Fruit fly (Drosophila melanogaster): ENCODE results near the gene Rpp14b.
A peak's percentile ranks its signal among the peaks of the same experiment; 100 is the strongest.

Rpp14b gene

dm6 chr3R:30100976-30101332 is 45.2 kb downstream of the Rpp14b start (continued):
- TF ChIP-seq CG32006 (GFP tag; optimal IDR thresholded peaks at IDR 0.05) (peak; percentile 13), CG8319 (GFP tag; optimal IDR thresholded peaks at IDR 0.05) (no peak), CG11902 (GFP tag; optimal IDR thresholded peaks at IDR 0.05) (peak; percentile 1), Eip78C (GFP tag) (peak; percentile 76), Sox15 (GFP tag; optimal IDR thresholded peaks at IDR 0.05) (peak; percentile 11), esn (GFP tag; optimal IDR thresholded peaks at IDR 0.05) (peak; percentile 49), Smox (GFP tag; optimal IDR thresholded peaks at IDR 0.05) (peak; percentile 44), dsx (GFP tag; optimal IDR thresholded peaks at IDR 0.05; ENCODE audit: poor library complexity, severe bottlenecking) (peak; percentile 32), CG11762 (GFP tag; optimal IDR thresholded peaks at IDR 0.05; ENCODE audit: insufficient read depth) (no peak), fd85E (GFP tag; optimal IDR thresholded peaks at IDR 0.05) (no peak), lz (GFP tag; optimal IDR thresholded peaks at IDR 0.05) (peak; percentile 40), CG15336 (GFP tag; IDR thresholded peaks at IDR 0.05) (no peak), svp (GFP tag) (no peak), dac (GFP tag; optimal IDR thresholded peaks at IDR 0.05) (no peak), Hr4 (GFP tag; optimal IDR thresholded peaks at IDR 0.05) (no peak), OdsH (GFP tag; optimal IDR thresholded peaks at IDR 0.05) (peak; percentile 32), Sox102F (GFP tag; optimal IDR thresholded peaks at IDR 0.05) (peak; percentile 44), Hr39 (GFP tag; optimal IDR thresholded peaks at IDR 0.05) (peak; percentile 44), cyc (GFP tag; optimal IDR thresholded peaks at IDR 0.05) (no peak), salr (GFP tag; optimal IDR thresholded peaks at IDR 0.05) (peak; percentile 1 to 18), ss (GFP tag; optimal IDR thresholded peaks at IDR 0.05) (peak in 1 of 2 experiments; percentile 19), CG3032 (tag; optimal IDR thresholded peaks at IDR 0.05) (peak; percentile 54), CG10631 (GFP tag; optimal IDR thresholded peaks at IDR 0.05) (peak; percentile 50), CG8119 (GFP tag; IDR thresholded peaks at IDR 0.05) (no peak), CG10669 (GFP tag; optimal IDR thresholded peaks at IDR 0.05) (peak; percentile 50), Blimp-1 (GFP tag; optimal IDR thresholded peaks at IDR 0.05) (no peak), CG16779 (tag; optimal IDR thresholded peaks at IDR 0.05) (no peak), fkh (GFP tag; optimal IDR thresholded peaks at IDR 0.05) (no peak), CG11294 (GFP tag; IDR thresholded peaks at IDR 0.05) (0 out of 2 replicates have a peak, but pooled peaks have one; percentile 6), net (GFP tag; optimal IDR thresholded peaks at IDR 0.05) (peak; percentile 9), Met (GFP tag; optimal IDR thresholded peaks at IDR 0.05) (peak; percentile 52)

DNA sequence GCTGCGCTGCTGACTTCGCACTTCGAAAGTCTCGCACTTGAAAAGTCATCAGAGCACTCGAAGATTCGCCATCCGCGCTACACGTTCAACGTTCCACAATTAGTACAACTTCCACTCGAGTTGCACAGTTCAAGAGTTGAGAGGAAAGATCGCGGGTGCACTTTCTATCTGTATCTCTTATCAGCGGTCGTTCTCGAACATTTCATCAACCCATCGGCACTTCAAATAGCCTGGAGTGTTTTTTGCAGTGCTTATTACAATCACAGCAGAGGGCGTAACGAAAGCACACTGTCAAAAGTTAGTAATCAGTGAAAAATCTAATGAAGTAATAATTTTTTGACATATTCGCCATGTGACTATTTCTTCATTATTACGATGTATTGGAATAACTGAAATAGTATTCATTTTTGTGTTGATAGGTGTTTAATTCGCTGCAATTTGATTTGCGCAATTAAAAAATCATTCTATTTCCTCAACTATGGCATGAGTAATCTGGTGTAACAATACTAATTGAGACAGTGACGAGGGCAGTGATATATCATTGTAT is 45.7 kb downstream of the Rpp14b start:
- TF ChIP-seq dac (GFP tag; optimal IDR thresholded peaks at IDR 0.05) (no peak), CG10631 (GFP tag; optimal IDR thresholded peaks at IDR 0.05) (no peak), vri (GFP tag; optimal IDR thresholded peaks at IDR 0.05) (no peak), topi (GFP tag; optimal IDR thresholded peaks at IDR 0.05) (no peak), Blimp-1 (GFP tag; optimal IDR thresholded peaks at IDR 0.05) (no peak), Eip93F (GFP tag; optimal IDR thresholded peaks at IDR 0.05) (no peak), CG6163 (GFP tag; IDR thresholded peaks at IDR 0.05) (peak; percentile 71), ss (GFP tag; optimal IDR thresholded peaks at IDR 0.05) (no peak), CG15336 (GFP tag; IDR thresholded peaks at IDR 0.05) (peak; percentile 62; the same call in 1 of the 2 replicates), Sox14 (GFP tag; optimal IDR thresholded peaks at IDR 0.05) (peak; percentile 4), dsx (GFP tag; optimal IDR thresholded peaks at IDR 0.05; ENCODE audit: poor library complexity, severe bottlenecking) (no peak), CG4318 (GFP tag; optimal IDR thresholded peaks at IDR 0.05) (peak; percentile 7), spab (GFP tag; optimal IDR thresholded peaks at IDR 0.05) (no peak), CG16779 (tag; optimal IDR thresholded peaks at IDR 0.05) (no peak), eg (GFP tag; IDR thresholded peaks at IDR 0.05) (peak; percentile 65; the same call in 2 of the 3 replicates), CG3919 (GFP tag; optimal IDR thresholded peaks at IDR 0.05) (no peak), esn (GFP tag; optimal IDR thresholded peaks at IDR 0.05) (no peak), fkh (GFP tag; optimal IDR thresholded peaks at IDR 0.05) (no peak), CG10669 (GFP tag; optimal IDR thresholded peaks at IDR 0.05) (peak; percentile 13), achi (GFP tag; optimal IDR thresholded peaks at IDR 0.05) (no peak), pdm3 (GFP tag; optimal IDR thresholded peaks at IDR 0.05) (peak; percentile 46), Hr39 (GFP tag; optimal IDR thresholded peaks at IDR 0.05) (peak; percentile 47), CG8119 (GFP tag; IDR thresholded peaks at IDR 0.05) (peak; percentile 49; the same call in 1 of the 3 replicates), Ets21C (GFP tag; optimal IDR thresholded peaks at IDR 0.05) (no peak), lz (GFP tag; optimal IDR thresholded peaks at IDR 0.05) (no peak), Eip78C (GFP tag) (no peak), CG34406 (GFP tag; optimal IDR thresholded peaks at IDR 0.05) (peak; percentile 10), Met (GFP tag; optimal IDR thresholded peaks at IDR 0.05) (peak; percentile 51), Gug (GFP tag; IDR thresholded peaks at IDR 0.05) (peak; percentile 38; the same call in 1 of the 2 replicates), fd85E (GFP tag; optimal IDR thresholded peaks at IDR 0.05) (no peak), Ets96B (tag; optimal IDR thresholded peaks at IDR 0.05) (peak; percentile 27), CG6276 (GFP tag; optimal IDR thresholded peaks at IDR 0.05) (no peak), Hr38 (GFP tag; optimal IDR thresholded peaks at IDR 0.05) (no peak), salr (GFP tag; optimal IDR thresholded peaks at IDR 0.05) (peak in 1 of 2 experiments; percentile 40)

All from whole organism, prepupa.